Fruit fly (Drosophila melanogaster) whole organism, prepupa: ENCODE results near the gene CG32987.

Experiments
- Blimp-1 ChIP-seq: fragments of 200-800 bp; sonication (Bioruptor generic); optimal IDR thresholded peaks from 3 replicates; lab custom pipeline; 2017; ENCODE audit warnings: missing biosample characterization, missing genetic modification characterization, mild to moderate bottlenecking, moderate library complexity, missing genetic modification reagents
- CG10631 ChIP-seq: fragments of 200-800 bp; sonication (Bioruptor generic); optimal IDR thresholded peaks from 2 replicates; lab custom pipeline; 2016; ENCODE audit warnings: missing biosample characterization, missing genetic modification characterization
- CG10669 ChIP-seq: fragments of 200-800 bp; sonication (Bioruptor generic); optimal IDR thresholded peaks from 3 replicates; lab custom pipeline; 2018; ENCODE audit warnings: missing biosample characterization, mild to moderate bottlenecking, missing genetic modification characterization, moderate library complexity
- CG11294 ChIP-seq: fragments of 200-800 bp; sonication (Bioruptor generic); IDR thresholded peaks from 2 replicates; pipeline ENCODE4 v1.3.6; 2022; ENCODE audit warnings: missing biosample characterization, missing genetic modification characterization
- CG11902 ChIP-seq: fragments of 200-800 bp; sonication (Bioruptor generic); optimal IDR thresholded peaks from 3 replicates; lab custom pipeline; 2016; ENCODE audit warnings: missing biosample characterization, missing genetic modification characterization
- CG16779 ChIP-seq: fragments of 200-800 bp; sonication (Bioruptor generic); optimal IDR thresholded peaks from 3 replicates; lab custom pipeline; 2017; ENCODE audit warnings: missing biosample characterization, mild to moderate bottlenecking, missing genetic modification characterization
- CG31627 ChIP-seq: fragments of 200-800 bp; sonication (Bioruptor generic); optimal IDR thresholded peaks from 3 replicates; lab custom pipeline; 2016; ENCODE audit warnings: missing biosample characterization, missing genetic modification characterization
- CG34406 ChIP-seq: fragments of 200-800 bp; sonication (Bioruptor generic); optimal IDR thresholded peaks from 3 replicates; lab custom pipeline; 2016; ENCODE audit warnings: missing biosample characterization, missing genetic modification characterization
- CG3919 ChIP-seq: fragments of 200-800 bp; sonication (Bioruptor generic); optimal IDR thresholded peaks from 3 replicates; lab custom pipeline; 2016; ENCODE audit warnings: missing biosample characterization, missing genetic modification characterization
- CG4318 ChIP-seq: fragments of 200-800 bp; sonication (Bioruptor generic); optimal IDR thresholded peaks from 3 replicates; lab custom pipeline; 2017; ENCODE audit warnings: missing biosample characterization, mild to moderate bottlenecking, missing genetic modification characterization
- CG6163 ChIP-seq: fragments of 200-800 bp; sonication (Bioruptor generic); IDR thresholded peaks from 3 replicates; pipeline ENCODE4 v1.3.6; 2022; ENCODE audit warnings: missing biosample characterization, missing genetic modification characterization
- CG6792 ChIP-seq: fragments of 200-800 bp; sonication (Bioruptor generic); optimal IDR thresholded peaks from 3 replicates; lab custom pipeline; 2016; ENCODE audit warnings: missing biosample characterization, missing genetic modification characterization
- CG6854 ChIP-seq: fragments of 200-800 bp; sonication (Bioruptor generic); optimal IDR thresholded peaks from 2 replicates; lab custom pipeline; 2017; ENCODE audit warnings: missing biosample characterization, mild to moderate bottlenecking, missing genetic modification characterization
- CG7368 ChIP-seq: fragments of 200-800 bp; sonication (Bioruptor generic); optimal IDR thresholded peaks from 3 replicates; lab custom pipeline; 2016; ENCODE audit warnings: missing biosample characterization, missing genetic modification characterization
- CG8119 ChIP-seq: fragments of 200-800 bp; sonication (Bioruptor generic); IDR thresholded peaks from 3 replicates; pipeline ENCODE4 v1.3.6; 2022; ENCODE audit warnings: missing biosample characterization, missing genetic modification characterization
- CG8632 ChIP-seq: fragments of 200-800 bp; sonication (Bioruptor generic); optimal IDR thresholded peaks from 3 replicates; lab custom pipeline; 2016; ENCODE audit warnings: missing biosample characterization, missing genetic modification characterization
- CG9139 ChIP-seq: fragments of 200-800 bp; sonication (Bioruptor generic); optimal IDR thresholded peaks from 3 replicates; lab custom pipeline; 2017; ENCODE audit warnings: missing biosample characterization, mild to moderate bottlenecking, missing genetic modification characterization
- Eip75B ChIP-seq: fragments of 200-800 bp; sonication (Bioruptor generic); optimal IDR thresholded peaks from 3 replicates; lab custom pipeline; 2016; ENCODE audit warnings: missing biosample characterization, missing genetic modification characterization
- Eip78C ChIP-seq: fragments of 200-800 bp; sonication (Bioruptor generic); peaks from one replicate; lab custom pipeline; 2016; ENCODE audit warnings: missing biosample characterization, missing genetic modification characterization
- Eip93F ChIP-seq: fragments of 200-800 bp; sonication (Bioruptor generic); optimal IDR thresholded peaks from 2 replicates; lab custom pipeline; 2016; ENCODE audit warnings: missing biosample characterization, mild to moderate bottlenecking, missing genetic modification characterization
- Gug ChIP-seq: fragments of 200-800 bp; sonication (Bioruptor generic); IDR thresholded peaks from 2 replicates; pipeline ENCODE4 v1.3.6; 2022; ENCODE audit warnings: missing biosample characterization, missing genetic modification characterization
- Hr38 ChIP-seq: sonication (Bioruptor generic); optimal IDR thresholded peaks from 2 replicates; lab custom pipeline; 2016; ENCODE audit warnings: missing biosample characterization, missing genetic modification characterization
- OdsH ChIP-seq: fragments of 200-800 bp; sonication (Bioruptor generic); optimal IDR thresholded peaks from 3 replicates; lab custom pipeline; 2016; ENCODE audit warnings: missing biosample characterization, missing genetic modification characterization
- Smox ChIP-seq: fragments of 200-800 bp; sonication (Bioruptor generic); optimal IDR thresholded peaks from 3 replicates; lab custom pipeline; 2016; ENCODE audit warnings: missing biosample characterization, missing genetic modification characterization
- Sox14 ChIP-seq: fragments of 200-800 bp; sonication (Bioruptor generic); optimal IDR thresholded peaks from 3 replicates; lab custom pipeline; 2016; ENCODE audit warnings: missing biosample characterization, missing genetic modification characterization
- Sox15 ChIP-seq: fragments of 200-800 bp; sonication (Bioruptor generic); optimal IDR thresholded peaks from 3 replicates; lab custom pipeline; 2016; ENCODE audit warnings: missing biosample characterization, missing genetic modification characterization
- achi ChIP-seq: fragments of 200-800 bp; sonication (Bioruptor generic); optimal IDR thresholded peaks from 3 replicates; lab custom pipeline; 2016; ENCODE audit warnings: missing biosample characterization, missing genetic modification characterization
- dac ChIP-seq: fragments of 200-800 bp; sonication (Bioruptor generic); optimal IDR thresholded peaks from 2 replicates; lab custom pipeline; 2017; ENCODE audit warnings: missing biosample characterization, mild to moderate bottlenecking, missing genetic modification characterization
- eg ChIP-seq: fragments of 200-800 bp; sonication (Bioruptor generic); IDR thresholded peaks from 3 replicates; pipeline ENCODE4 v1.3.6; 2022; ENCODE audit warnings: missing biosample characterization, missing genetic modification characterization
- esn ChIP-seq: fragments of 200-800 bp; sonication (Bioruptor generic); optimal IDR thresholded peaks from 2 replicates; lab custom pipeline; 2016; ENCODE audit warnings: missing biosample characterization, mild to moderate bottlenecking, missing genetic modification characterization, moderate library complexity
- fkh ChIP-seq: fragments of 200-800 bp; sonication (Bioruptor generic); optimal IDR thresholded peaks from 3 replicates; lab custom pipeline; 2017; ENCODE audit warnings: missing biosample characterization, mild to moderate bottlenecking, missing genetic modification characterization, moderate library complexity
- net ChIP-seq: fragments of 200-800 bp; sonication (Bioruptor generic); optimal IDR thresholded peaks from 3 replicates; lab custom pipeline; 2016; ENCODE audit warnings: missing biosample characterization, missing genetic modification characterization
- pdm3 ChIP-seq: fragments of 200-800 bp; sonication (Bioruptor generic); optimal IDR thresholded peaks from 3 replicates; lab custom pipeline; 2016; ENCODE audit warnings: missing biosample characterization, missing genetic modification characterization
- salr ChIP-seq, 2 experiments: fragments of 200-800 bp; sonication (Bioruptor generic); optimal IDR thresholded peaks; 3 replicates each; lab custom pipeline; 2016 to 2018; ENCODE audit warnings: missing biosample characterization in 2 of 2, missing genetic modification characterization in 2 of 2, mild to moderate bottlenecking in 1 of 2
- spab ChIP-seq: fragments of 200-800 bp; sonication (Bioruptor generic); optimal IDR thresholded peaks from 2 replicates; lab custom pipeline; 2017; ENCODE audit warnings: missing biosample characterization, mild to moderate bottlenecking, missing genetic modification characterization, missing genetic modification reagents
- ss ChIP-seq, 2 experiments: fragments of 200-800 bp; sonication (Bioruptor generic); optimal IDR thresholded peaks; 2 replicates in 1 of 2; 3 replicates in 1 of 2; lab custom pipeline; 2017 to 2018; ENCODE audit warnings: mild to moderate bottlenecking in 2 of 2, missing biosample characterization in 2 of 2, missing genetic modification characterization in 2 of 2, moderate library complexity in 1 of 2
- svp ChIP-seq: fragments of 200-800 bp; sonication (Bioruptor generic); peaks from one replicate; lab custom pipeline; 2016; ENCODE audit warnings: missing biosample characterization, missing genetic modification characterization
- vri ChIP-seq: fragments of 200-800 bp; sonication (Bioruptor generic); optimal IDR thresholded peaks from 3 replicates; lab custom pipeline; 2016; ENCODE audit warnings: missing biosample characterization, mild to moderate bottlenecking, missing genetic modification characterization

CG32987 gene

dm6 chr2L:8863511-8863910 lies at the start of gene CG32987:
Gene CG32987 (plus strand): TSS chr2L:8863811.
- TF ChIP-seq svp (GFP tag; lab: Kevin White, UChicago), result peak; percentile 28
- no peak for TF ChIP-seq eg (GFP tag; lab: Robert Waterston, UW)

- TF ChIP-seq spab (GFP tag; lab: Kevin White, UChicago) (no peak), Gug (GFP tag; lab: Robert Waterston, UW) (no peak)
Measured at dm6 chr2L:8817343-8817742, 46.3 kb upstream of the CG32987 start.

- TF ChIP-seq esn (GFP tag; lab: Kevin White, UChicago), result no peak
- no peak for TF ChIP-seq svp (GFP tag; lab: Kevin White, UChicago)
- TF ChIP-seq Sox15 (GFP tag; lab: Kevin White, UChicago), result no peak
- no peak for TF ChIP-seq Sox14 (GFP tag; lab: Kevin White, UChicago)
- TF ChIP-seq CG16779 (tag; lab: Kevin White, UChicago), result no peak
- no peak for TF ChIP-seq Blimp-1
- no peak for TF ChIP-seq Eip93F
- TF ChIP-seq CG8119 (GFP tag; lab: Robert Waterston, UW), result no peak
- no peak for TF ChIP-seq vri (GFP tag; lab: Kevin White, UChicago)
- TF ChIP-seq Hr38 (GFP tag; lab: Kevin White, UChicago), result no peak
- TF ChIP-seq CG10631 (GFP tag; lab: Kevin White, UChicago), result no peak
- no peak for TF ChIP-seq achi (GFP tag; lab: Kevin White, UChicago)
- no peak for TF ChIP-seq CG3919 (GFP tag; lab: Kevin White, UChicago)
- TF ChIP-seq CG6792 (GFP tag; lab: Kevin White, UChicago), result no peak
- no peak for TF ChIP-seq pdm3 (GFP tag; lab: Kevin White, UChicago)
- no peak for TF ChIP-seq CG4318
- no peak for TF ChIP-seq spab (GFP tag; lab: Kevin White, UChicago)
Measured at dm6 chr2L:8820539-8820938, 43.1 kb upstream of the CG32987 start.

DNA sequence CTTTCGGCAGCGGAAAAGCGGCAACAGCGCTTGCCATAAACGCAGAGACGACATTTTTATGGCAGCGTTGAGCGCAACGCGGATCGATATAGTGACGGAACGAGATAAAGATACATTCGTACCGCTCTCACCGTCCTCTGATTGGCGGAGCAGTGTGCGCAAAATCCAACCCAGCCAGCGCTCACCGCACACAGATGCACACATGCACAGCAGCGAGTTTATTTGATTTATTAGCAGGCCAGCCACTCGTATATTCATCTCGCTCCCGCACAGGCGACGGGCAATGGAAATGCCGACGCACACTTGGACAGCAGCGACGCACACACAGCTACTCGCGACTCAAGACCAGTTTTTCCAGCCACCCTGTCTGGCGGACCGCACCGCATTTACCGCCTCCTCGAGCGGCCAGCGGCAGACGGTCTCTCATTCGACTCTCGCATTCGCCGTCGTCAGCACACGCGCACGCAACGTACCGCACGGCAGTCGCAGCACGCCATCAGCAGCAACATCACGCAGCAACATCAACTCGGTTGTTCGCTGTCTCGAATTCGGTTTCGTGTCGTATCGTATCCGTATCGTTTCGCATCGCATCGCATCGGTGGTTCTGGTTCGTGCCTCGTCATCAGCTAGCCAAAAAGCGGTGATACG lies 38.3 kb upstream of the CG32987 start, which contains the start of gene SoxN:
TSS of gene SoxN (plus strand) at position 424 of the 648 bp plus-strand sequence.
- TF ChIP-seq CG6163 (peak; percentile 46; the same call in 1 of the 3 replicates), CG7368 (GFP tag; lab: Kevin White, UChicago) (peak; percentile 34), Smox (GFP tag; lab: Kevin White, UChicago) (no peak), CG6854 (no peak), Eip75B (peak; percentile 4), CG3919 (GFP tag; lab: Kevin White, UChicago) (peak; percentile 41), ss (GFP tag; optimal IDR thresholded peaks at IDR 0.05; lab: Kevin White, UChicago) (peak; percentile 51 to 96), esn (GFP tag; lab: Kevin White, UChicago) (peak; percentile 17), fkh (peak; percentile 96), CG9139 (peak; percentile 2), net (peak; percentile 9), salr (GFP tag; optimal IDR thresholded peaks at IDR 0.05; lab: Kevin White, UChicago) (no peak), svp (GFP tag; lab: Kevin White, UChicago) (peak; percentile 46), Eip78C (GFP tag; lab: Kevin White, UChicago) (no peak), CG8119 (GFP tag; lab: Robert Waterston, UW) (0 out of 3 replicates have a peak, but pooled peaks have one; percentile 29), Sox14 (GFP tag; lab: Kevin White, UChicago) (peak; percentile 8), eg (GFP tag; lab: Robert Waterston, UW) (0 out of 3 replicates have a peak, but pooled peaks have one; percentile 6)

DNA sequence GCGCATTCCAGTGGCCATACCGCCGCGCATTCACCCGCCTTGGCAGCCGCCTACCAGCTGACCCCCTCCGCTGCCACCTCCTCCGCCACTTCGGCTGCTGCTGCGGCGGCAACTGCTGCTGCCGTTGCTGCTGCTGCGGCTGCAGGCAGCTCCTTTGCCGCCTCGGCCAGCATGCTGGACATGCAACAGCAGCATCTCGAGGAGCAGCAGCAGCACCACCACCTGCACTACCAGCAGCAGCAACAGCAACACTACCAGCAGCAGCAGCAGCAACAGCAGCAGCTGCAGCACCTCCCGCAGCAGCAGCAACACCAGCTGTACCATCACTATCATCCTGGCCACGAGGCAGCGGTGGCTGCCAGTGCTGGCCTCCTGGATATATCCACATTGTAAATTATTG lies 35.2 kb upstream of the CG32987 start:
- TF ChIP-seq CG10669 (no peak), CG7368 (GFP tag; lab: Kevin White, UChicago) (no peak), CG34406 (GFP tag; lab: Kevin White, UChicago) (no peak), Eip75B (no peak), dac (GFP tag; lab: Kevin White, UChicago) (no peak), CG6854 (no peak), CG8632 (GFP tag; lab: Kevin White, UChicago) (no peak), CG11294 (GFP tag; lab: Robert Waterston, UW) (no peak), OdsH (GFP tag; lab: Kevin White, UChicago) (no peak), Smox (GFP tag; lab: Kevin White, UChicago) (no peak), CG11902 (GFP tag; lab: Kevin White, UChicago) (no peak), achi (GFP tag; lab: Kevin White, UChicago) (no peak), CG31627 (no peak)
